Worm (Caenorhabditis elegans) whole organism, L4 larva: Measurements from ENCODE around the gene szy-4.

Experiments used
- F37D6.2 ChIP-seq: sonication (generic microtip); optimal IDR thresholded peaks from 2 replicates; lab custom pipeline; 2016; ENCODE audit warnings: mild to moderate bottlenecking, missing genetic modification characterization, missing compliant biosample characterization
- F44E2.7 ChIP-seq: fragments of 200-800 bp; sonication (Bioruptor generic); IDR thresholded peaks from 2 replicates; pipeline ENCODE4 v2.1.2; 2022; ENCODE audit warnings: missing genetic modification characterization, missing compliant biosample characterization
- Y105C5A.15 ChIP-seq: fragments of 200-800 bp; sonication (Bioruptor generic); IDR thresholded peaks from 2 replicates; pipeline ENCODE4 v1.3.6; 2022; ENCODE audit warnings: missing genetic modification characterization, missing compliant biosample characterization
- Y48G9A.11 ChIP-seq: fragments of 200-800 bp; sonication (Bioruptor generic); IDR thresholded peaks from 2 replicates; pipeline ENCODE4 v1.3.6; 2022; ENCODE audit warnings: missing genetic modification reagents, missing genetic modification characterization, missing compliant biosample characterization
- Y5F2A.4 ChIP-seq: fragments of 200-800 bp; sonication (Bioruptor generic); optimal IDR thresholded peaks from 2 replicates; lab custom pipeline; 2018; ENCODE audit warnings: mild to moderate bottlenecking, missing genetic modification characterization, missing compliant biosample characterization
- ZK337.2 ChIP-seq: fragments of 200-800 bp; sonication (Bioruptor generic); IDR thresholded peaks from 2 replicates; pipeline ENCODE4 v1.3.6; 2022; ENCODE audit warnings: missing genetic modification reagents, missing genetic modification characterization, missing compliant biosample characterization
- aha-1 ChIP-seq: fragments of 150-350 bp; peaks from one replicate; lab custom pipeline; 2014; ENCODE audit warnings: missing biosample characterization, missing genetic modification characterization
- ceh-20 ChIP-seq: fragments of 200-800 bp; sonication (Bioruptor generic); IDR thresholded peaks from 2 replicates; pipeline ENCODE4 v1.3.6; 2022; ENCODE audit warnings: missing genetic modification reagents, missing genetic modification characterization, missing compliant biosample characterization
- ceh-32 ChIP-seq: sonication (generic microtip); optimal IDR thresholded peaks from 2 replicates; lab custom pipeline; 2016; ENCODE audit warnings: mild to moderate bottlenecking, missing genetic modification characterization, missing compliant biosample characterization; ENCODE audit not compliant: poor library complexity
- ceh-44 ChIP-seq: fragments of 200-800 bp; sonication (Bioruptor generic); IDR thresholded peaks from 2 replicates; pipeline ENCODE4 v1.3.6; 2022; ENCODE audit warnings: missing genetic modification reagents, missing genetic modification characterization, missing compliant biosample characterization
- ces-1 ChIP-seq: fragments of 150-350 bp; sonication (generic microtip); optimal IDR thresholded peaks from 4 replicates; lab custom pipeline; 2014; ENCODE audit warnings: missing biosample characterization, missing genetic modification reagents, missing genetic modification characterization
- dmd-6 ChIP-seq: fragments of 200-800 bp; sonication (Bioruptor generic); IDR thresholded peaks from 2 replicates; pipeline ENCODE4 v1.3.6; 2022; ENCODE audit warnings: missing genetic modification reagents, missing genetic modification characterization, missing compliant biosample characterization
- dmd-8 ChIP-seq: fragments of 200-800 bp; sonication (Bioruptor generic); IDR thresholded peaks from 2 replicates; pipeline ENCODE4 v1.3.6; 2022; ENCODE audit warnings: missing genetic modification characterization, missing compliant biosample characterization
- duxl-1 ChIP-seq: sonication (generic microtip); optimal IDR thresholded peaks from 2 replicates; lab custom pipeline; 2016; ENCODE audit warnings: mild to moderate bottlenecking, missing genetic modification characterization, moderate library complexity, missing compliant biosample characterization; ENCODE audit not compliant: poor library complexity
- egl-27 ChIP-seq: sonication (generic microtip); optimal IDR thresholded peaks from 3 replicates; lab custom pipeline; 2017; ENCODE audit warnings: missing biosample characterization, missing genetic modification reagents, missing genetic modification characterization
- fkh-10 ChIP-seq: fragments of 150-350 bp; optimal IDR thresholded peaks from 2 replicates; lab custom pipeline; 2014; ENCODE audit warnings: missing biosample characterization, missing genetic modification reagents, missing genetic modification characterization
- fos-1 ChIP-seq: fragments of 150-350 bp; optimal IDR thresholded peaks from 2 replicates; lab custom pipeline; 2014; ENCODE audit warnings: missing biosample characterization, missing genetic modification characterization
- gei-8 ChIP-seq: fragments of 200-800 bp; sonication (Bioruptor generic); optimal IDR thresholded peaks from 2 replicates; lab custom pipeline; 2018; ENCODE audit warnings: mild to moderate bottlenecking, missing genetic modification characterization, missing compliant biosample characterization
- hmg-1.1 ChIP-seq: fragments of 200-800 bp; sonication (Bioruptor generic); IDR thresholded peaks from 2 replicates; pipeline ENCODE4 v1.3.6; 2022; ENCODE audit warnings: missing genetic modification reagents, missing genetic modification characterization, missing compliant biosample characterization
- jun-1 ChIP-seq: fragments of 150-350 bp; optimal IDR thresholded peaks from 2 replicates; lab custom pipeline; 2014; ENCODE audit warnings: missing biosample characterization, missing genetic modification reagents, missing genetic modification characterization
- lim-7 ChIP-seq: fragments of 200-800 bp; sonication (Bioruptor generic); IDR thresholded peaks from 2 replicates; pipeline ENCODE4 v1.3.6; 2022; ENCODE audit warnings: missing genetic modification characterization, missing compliant biosample characterization
- lin-1 ChIP-seq: fragments of 200-800 bp; sonication (Bioruptor generic); IDR thresholded peaks from 2 replicates; pipeline ENCODE4 v1.3.6; 2022; ENCODE audit warnings: missing genetic modification reagents, missing genetic modification characterization, missing compliant biosample characterization
- lin-15B ChIP-seq: fragments of 150-350 bp; sonication (generic microtip); optimal IDR thresholded peaks from 3 replicates; lab custom pipeline; 2014; ENCODE audit warnings: missing biosample characterization, missing genetic modification characterization
- lin-29 ChIP-seq: fragments of 200-800 bp; sonication (Bioruptor generic); IDR thresholded peaks from 2 replicates; pipeline ENCODE4 v1.3.6; 2022; ENCODE audit warnings: missing genetic modification reagents, missing genetic modification characterization, missing compliant biosample characterization
- lir-3 ChIP-seq: sonication (generic microtip); optimal IDR thresholded peaks from 2 replicates; lab custom pipeline; 2016; ENCODE audit warnings: mild to moderate bottlenecking, missing genetic modification characterization, missing compliant biosample characterization
- madf-5 ChIP-seq, 2 experiments: fragments of 200-800 bp; sonication (Bioruptor generic); IDR thresholded peaks; 2 replicates each; pipeline ENCODE4 v1.3.6; 2022; ENCODE audit warnings: missing compliant biosample characterization in 2 of 2, missing genetic modification characterization in 2 of 2
- madf-9 ChIP-seq: fragments of 200-800 bp; sonication (Bioruptor generic); conservative IDR thresholded peaks from 2 replicates; pipeline ENCODE4 v1.3.6; 2022; ENCODE audit warnings: missing genetic modification reagents, missing genetic modification characterization, missing compliant biosample characterization
- mdl-1 ChIP-seq, 2 experiments: fragments of 150-350 bp in 1 of 2; sonication (generic microtip) in 1 of 2; optimal IDR thresholded peaks; 2 replicates each; lab custom pipeline; 2014 to 2017; ENCODE audit warnings: missing biosample characterization in 2 of 2, missing genetic modification characterization in 2 of 2
- mes-2 ChIP-seq: sonication (generic microtip); optimal IDR thresholded peaks from 2 replicates; lab custom pipeline; 2016; ENCODE audit warnings: missing genotype, mild to moderate bottlenecking, missing genetic modification characterization, missing compliant biosample characterization; ENCODE audit not compliant: poor library complexity, severe bottlenecking
- mxl-2 ChIP-seq: fragments of 200-800 bp; sonication (Bioruptor generic); conservative IDR thresholded peaks from 2 replicates; pipeline ENCODE4 v1.3.6; 2022; ENCODE audit warnings: missing genetic modification reagents, missing genetic modification characterization, missing compliant biosample characterization
- nhr-111 ChIP-seq: fragments of 200-800 bp; sonication (Bioruptor generic); optimal IDR thresholded peaks from 2 replicates; lab custom pipeline; 2018; ENCODE audit warnings: mild to moderate bottlenecking, missing genetic modification characterization, missing compliant biosample characterization
- nhr-237 ChIP-seq: sonication (generic microtip); optimal IDR thresholded peaks from 2 replicates; lab custom pipeline; 2017; ENCODE audit warnings: missing biosample characterization, missing genetic modification characterization
- nhr-42 ChIP-seq: fragments of 200-800 bp; sonication (Bioruptor generic); IDR thresholded peaks from 2 replicates; pipeline ENCODE4 v1.3.6; 2022; ENCODE audit warnings: missing genetic modification characterization, missing compliant biosample characterization
- nhr-48 ChIP-seq: sonication (generic microtip); optimal IDR thresholded peaks from 2 replicates; lab custom pipeline; 2016; ENCODE audit warnings: mild to moderate bottlenecking, missing genetic modification characterization, missing compliant biosample characterization
- nhr-6 ChIP-seq: fragments of 150-350 bp; optimal IDR thresholded peaks from 2 replicates; lab custom pipeline; 2014; ENCODE audit warnings: missing biosample characterization, missing genetic modification characterization
- nhr-77 ChIP-seq: fragments of 150-350 bp; optimal IDR thresholded peaks from 2 replicates; lab custom pipeline; 2014; ENCODE audit warnings: missing biosample characterization, missing genetic modification characterization
- php-3 ChIP-seq: fragments of 200-800 bp; sonication (Bioruptor generic); IDR thresholded peaks from 2 replicates; pipeline ENCODE4 v1.3.6; 2022; ENCODE audit warnings: missing genetic modification reagents, missing genetic modification characterization, missing compliant biosample characterization
- pqm-1 ChIP-seq: sonication (generic microtip); optimal IDR thresholded peaks from 2 replicates; lab custom pipeline; 2017; ENCODE audit warnings: missing biosample characterization, missing genetic modification characterization
- rbr-2 ChIP-seq: sonication (generic microtip); optimal IDR thresholded peaks from 2 replicates; lab custom pipeline; 2016; ENCODE audit warnings: missing genotype, missing genetic modification characterization, missing compliant biosample characterization
- skn-1 ChIP-seq: fragments of 150-350 bp; optimal IDR thresholded peaks from 2 replicates; lab custom pipeline; 2014; ENCODE audit warnings: missing biosample characterization, missing genetic modification characterization
- snpc-1.2 ChIP-seq: fragments of 200-800 bp; sonication (Bioruptor generic); IDR thresholded peaks from 2 replicates; pipeline ENCODE4 v1.3.6; 2022; ENCODE audit warnings: missing genetic modification reagents, missing genetic modification characterization, missing compliant biosample characterization
- snpc-4 ChIP-seq: fragments of 150-350 bp; optimal IDR thresholded peaks from 2 replicates; lab custom pipeline; 2014; ENCODE audit warnings: missing biosample characterization, missing genetic modification characterization
- spr-1 ChIP-seq: sonication (generic microtip); optimal IDR thresholded peaks from 2 replicates; lab custom pipeline; 2016; ENCODE audit warnings: mild to moderate bottlenecking, missing genetic modification characterization, missing compliant biosample characterization
- unc-130 ChIP-seq: sonication (generic microtip); optimal IDR thresholded peaks from 2 replicates; lab custom pipeline; 2016; ENCODE audit warnings: missing genetic modification reagents, missing genetic modification characterization, missing compliant biosample characterization
- unc-62 ChIP-seq, 3 experiments: fragments of 150-350 bp in 1 of 3; sonication (generic microtip); optimal IDR thresholded peaks in 2 of 3; peaks in 1 of 3; 1 replicate in 1 of 3; 2 replicates in 2 of 3; lab custom pipeline; 2014 to 2017; ENCODE audit warnings: missing biosample characterization in 3 of 3, missing genetic modification characterization in 3 of 3, missing genetic modification reagents in 3 of 3, missing genotype in 1 of 3
- zag-1 ChIP-seq: fragments of 150-350 bp; optimal IDR thresholded peaks from 2 replicates; lab custom pipeline; 2014; ENCODE audit warnings: missing biosample characterization, missing genetic modification characterization
- zfp-2 ChIP-seq: sonication (generic microtip); optimal IDR thresholded peaks from 2 replicates; lab custom pipeline; 2016; ENCODE audit warnings: mild to moderate bottlenecking, missing genetic modification characterization, missing compliant biosample characterization
- zfp-3 ChIP-seq: fragments of 200-800 bp; sonication (Bioruptor generic); conservative IDR thresholded peaks from 2 replicates; pipeline ENCODE4 v1.3.6; 2022; ENCODE audit warnings: missing genetic modification reagents, missing genetic modification characterization, missing compliant biosample characterization
- zip-11 ChIP-seq: fragments of 200-800 bp; sonication (Bioruptor generic); IDR thresholded peaks from 2 replicates; pipeline ENCODE4 v1.3.6; 2022; ENCODE audit warnings: missing genetic modification characterization, missing compliant biosample characterization
- zip-2 ChIP-seq: fragments of 150-350 bp; optimal IDR thresholded peaks from 2 replicates; lab custom pipeline; 2014; ENCODE audit warnings: missing biosample characterization, missing genetic modification characterization
- ztf-11 ChIP-seq: fragments of 150-350 bp; optimal IDR thresholded peaks from 2 replicates; lab custom pipeline; 2014; ENCODE audit warnings: missing biosample characterization, missing genetic modification characterization

The szy-4 gene

ce11 chrII:6176154-6176897 lies 22.2 kb upstream of the szy-4 start (continued):
- TF ChIP-seq mxl-2 (GFP tag; lab: Robert Waterston, UW) (0 out of 2 replicates have a peak, but pooled peaks have one; percentile 45), ZK337.2 (GFP tag; lab: Robert Waterston, UW) (no peak), zfp-2 (tag; lab: Kevin White, UChicago) (no peak), lir-3 (no peak), zip-11 (GFP tag; lab: Robert Waterston, UW) (no peak), ztf-11 (no peak), lin-15B (tag; lab: Kevin White, UChicago) (no peak), zfp-3 (GFP tag; lab: Robert Waterston, UW) (no peak), duxl-1 (tag; lab: Kevin White, UChicago) (no peak), nhr-42 (GFP tag; lab: Robert Waterston, UW) (no peak), jun-1 (no peak), lin-29 (GFP tag; lab: Robert Waterston, UW) (no peak), unc-62 (GFP tag; optimal IDR thresholded peaks at IDR 0.05 in 1 of 2; lab: Kevin White, UChicago) (peak in 1 of 2 experiments; percentile 68), unc-62 (tag; optimal IDR thresholded peaks at IDR 0.05; lab: Kevin White, UChicago) (no peak), hmg-1.1 (GFP tag; lab: Robert Waterston, UW) (no peak), ceh-32 (no peak), gei-8 (GFP tag; lab: Kevin White, UChicago) (no peak), zag-1 (tag; lab: Kevin White, UChicago) (no peak), snpc-1.2 (no peak), fkh-10 (no peak), nhr-111 (no peak), egl-27 (tag; lab: Kevin White, UChicago) (no peak), ceh-44 (GFP tag; lab: Robert Waterston, UW) (no peak), zip-2 (no peak), Y105C5A.15 (GFP tag; lab: Robert Waterston, UW) (no peak), F44E2.7 (GFP tag; lab: Robert Waterston, UW) (no peak), mdl-1 (tag; optimal IDR thresholded peaks at IDR 0.05; lab: Kevin White, UChicago) (no peak), nhr-48 (tag; lab: Kevin White, UChicago) (peak; percentile 86), nhr-237 (tag; lab: Kevin White, UChicago) (no peak), madf-9 (GFP tag; lab: Robert Waterston, UW) (no peak), Y5F2A.4 (no peak), dmd-8 (no peak), pqm-1 (tag; lab: Kevin White, UChicago) (no peak), Y48G9A.11 (GFP tag; lab: Robert Waterston, UW) (no peak), F37D6.2 (tag; lab: Kevin White, UChicago) (no peak), fos-1 (no peak), spr-1 (tag; lab: Kevin White, UChicago) (no peak), nhr-6 (tag; lab: Kevin White, UChicago) (no peak), dmd-6 (GFP tag; lab: Robert Waterston, UW) (0 out of 2 replicates have a peak, but pooled peaks have one; percentile 47), unc-130 (GFP tag; lab: Kevin White, UChicago) (no peak), ces-1 (GFP tag; lab: Kevin White, UChicago) (no peak), mes-2 (tag; lab: Kevin White, UChicago) (no peak), skn-1 (tag; lab: Kevin White, UChicago) (no peak), php-3 (GFP tag; lab: Robert Waterston, UW) (no peak), lim-7 (GFP tag; lab: Robert Waterston, UW) (no peak), rbr-2 (tag; lab: Kevin White, UChicago) (no peak), madf-5 (GFP tag; IDR thresholded peaks at IDR 0.05; lab: Robert Waterston, UW) (no peak), ceh-20 (GFP tag; lab: Robert Waterston, UW) (0 out of 2 replicates have a peak, but pooled peaks have one; percentile 31), aha-1 (peak; percentile 23), nhr-77 (tag; lab: Kevin White, UChicago) (no peak), snpc-4 (tag; lab: Kevin White, UChicago) (no peak), lin-1 (no peak)
